Worm (Caenorhabditis elegans) whole organism, L4/young adult: ENCODE results near the gene chil-9.

Experiments
- dao-5 ChIP-seq: sonication (generic microtip); optimal IDR thresholded peaks from 2 replicates; lab custom pipeline; 2016; ENCODE audit warnings: missing genotype, missing genetic modification characterization, moderate library complexity, missing compliant biosample characterization
- him-1 ChIP-seq: sonication (generic microtip); optimal IDR thresholded peaks from 2 replicates; lab custom pipeline; 2016; ENCODE audit warnings: missing genotype, missing genetic modification reagents, missing genetic modification characterization, missing compliant biosample characterization

- TF ChIP-seq him-1 (no peak), dao-5 (tag; lab: Kevin White, UChicago) (no peak)
Observed at ce11 chrII:9855620-9856019, 10.5 kb upstream of the chil-9 start, which contains the start of gene chil-4.
